Worm (Caenorhabditis elegans) whole organism, midembryonic: Measurements from ENCODE around the gene C08H9.15.

Experiments
- T22C8.4 ChIP-seq: fragments of 200-800 bp; sonication (Bioruptor generic); IDR thresholded peaks from 2 replicates; pipeline ENCODE4 v1.3.6; 2022; ENCODE audit warnings: missing genetic modification characterization, missing compliant biosample characterization
- klf-2 ChIP-seq: fragments of 200-800 bp; sonication (Bioruptor generic); conservative IDR thresholded peaks from 2 replicates; pipeline ENCODE4 v1.3.6; 2022; ENCODE audit warnings: missing genetic modification reagents, missing genetic modification characterization, missing compliant biosample characterization
- ref-1 ChIP-seq: fragments of 200-800 bp; sonication (Bioruptor generic); conservative IDR thresholded peaks from 2 replicates; pipeline ENCODE4 v1.3.6; 2022; ENCODE audit warnings: missing genetic modification reagents, missing genetic modification characterization, missing compliant biosample characterization
- tab-1 ChIP-seq: fragments of 200-800 bp; sonication (Bioruptor generic); IDR thresholded peaks from 2 replicates; pipeline ENCODE4 v1.3.6; 2022; ENCODE audit warnings: missing genetic modification characterization, missing compliant biosample characterization
- ztf-23 ChIP-seq: fragments of 200-800 bp; sonication (Bioruptor generic); IDR thresholded peaks from 2 replicates; pipeline ENCODE4 v1.3.6; 2022; ENCODE audit warnings: missing genetic modification reagents, missing genetic modification characterization, missing compliant biosample characterization

- TF ChIP-seq ztf-23 (GFP tag; lab: Robert Waterston, UW) (no peak), T22C8.4 (GFP tag; lab: Robert Waterston, UW) (no peak), tab-1 (GFP tag; lab: Robert Waterston, UW) (no peak), klf-2 (no peak), ref-1 (GFP tag; lab: Robert Waterston, UW) (no peak)
These were observed 6.3 kb upstream of the C08H9.15 start, which contains the start of the genes chil-2 and ctsa-3.2 for ce11 chrII:9874508-9875229.
